Worm (Caenorhabditis elegans) whole organism, late embryonic: Measurements from ENCODE around the gene D1005.5.

Source experiments
- elt-2 ChIP-seq: sonication (generic microtip); optimal IDR thresholded peaks from 2 replicates; lab custom pipeline; 2016; ENCODE audit warnings: missing genetic modification reagents, missing genetic modification characterization, missing compliant biosample characterization
- hlh-15 ChIP-seq: sonication (generic microtip); optimal IDR thresholded peaks from 2 replicates; lab custom pipeline; 2016; ENCODE audit warnings: missing genetic modification characterization, missing compliant biosample characterization
- nhr-11 ChIP-seq: fragments of 150-350 bp; optimal IDR thresholded peaks from 2 replicates; lab custom pipeline; 2014; ENCODE audit warnings: missing biosample characterization, missing genetic modification characterization
- pha-4 ChIP-seq: fragments of 150-350 bp; optimal IDR thresholded peaks from 2 replicates; lab custom pipeline; 2018; ENCODE audit warnings: missing biosample characterization, missing genetic modification reagents, missing genetic modification characterization
- rnt-1 ChIP-seq: sonication (generic microtip); optimal IDR thresholded peaks from 2 replicates; lab custom pipeline; 2016; ENCODE audit warnings: missing genetic modification characterization, missing compliant biosample characterization

- no peak for TF ChIP-seq pha-4
- TF ChIP-seq nhr-11 = no peak
- TF ChIP-seq hlh-15 (tag; lab: Kevin White, UChicago) = no peak
- peak; percentile 32 for TF ChIP-seq rnt-1
- TF ChIP-seq elt-2 (tag; lab: Kevin White, UChicago) = no peak
Measured at ce11 chrX:1522068-1522467, 49.3 kb upstream of the D1005.5 start.
